Fruit fly (Drosophila melanogaster) whole organism, embryonic: ENCODE data around the gene CG32344.

Experiments used
- Ada2b ChIP-seq: fragments of 200-800 bp; sonication (Bioruptor generic); IDR thresholded peaks from 2 replicates; pipeline ENCODE4 v1.3.6; 2022; ENCODE audit warnings: missing biosample characterization, missing genetic modification characterization
- Antp ChIP-seq: fragments of 200-800 bp; sonication (Bioruptor generic); optimal IDR thresholded peaks from 3 replicates; lab custom pipeline; 2016; ENCODE audit warnings: missing biosample characterization, missing genetic modification characterization
- Asciz ChIP-seq: fragments of 200-800 bp; sonication (Bioruptor generic); optimal IDR thresholded peaks from 2 replicates; lab custom pipeline; 2017; ENCODE audit warnings: missing biosample characterization, mild to moderate bottlenecking, missing genetic modification characterization, missing genetic modification reagents
- B-H1 ChIP-seq: fragments of 200-800 bp; sonication (Bioruptor generic); IDR thresholded peaks from 3 replicates; pipeline ENCODE4 v1.3.6; 2022; ENCODE audit warnings: missing biosample characterization, missing genetic modification characterization
- B-H2 ChIP-seq: fragments of 200-800 bp; sonication (Bioruptor generic); optimal IDR thresholded peaks from 2 replicates; lab custom pipeline; 2018; ENCODE audit warnings: missing biosample characterization, mild to moderate bottlenecking, missing genetic modification characterization
- CG10462 ChIP-seq: fragments of 200-800 bp; sonication (Bioruptor generic); optimal IDR thresholded peaks from 2 replicates; lab custom pipeline; 2016; ENCODE audit warnings: missing biosample characterization, missing genetic modification characterization
- CG10654 ChIP-seq: fragments of 200-800 bp; sonication (Bioruptor generic); optimal IDR thresholded peaks from 2 replicates; lab custom pipeline; 2016; ENCODE audit warnings: missing biosample characterization, missing genetic modification characterization
- CG14014 ChIP-seq: fragments of 200-800 bp; sonication (Bioruptor generic); IDR thresholded peaks from 2 replicates; pipeline ENCODE4 v1.3.6; 2022; ENCODE audit warnings: missing biosample characterization, missing genetic modification characterization
- CG1602 ChIP-seq: fragments of 200-800 bp; sonication (Bioruptor generic); optimal IDR thresholded peaks from 3 replicates; lab custom pipeline; 2016; ENCODE audit warnings: missing biosample characterization, missing genetic modification characterization
- CG1603 ChIP-seq: fragments of 200-800 bp; sonication (Bioruptor generic); optimal IDR thresholded peaks from 2 replicates; lab custom pipeline; 2019; ENCODE audit warnings: missing biosample characterization, mild to moderate bottlenecking, missing genetic modification characterization, moderate library complexity
- CG16779 ChIP-seq: fragments of 200-800 bp; sonication (Bioruptor generic); IDR thresholded peaks from 2 replicates; pipeline ENCODE4 v1.3.6; 2022; ENCODE audit warnings: missing biosample characterization, missing genetic modification characterization
- CG16813 ChIP-seq: fragments of 200-800 bp; sonication (Bioruptor generic); IDR thresholded peaks from 3 replicates; pipeline ENCODE4 v1.3.6; 2022; ENCODE audit warnings: missing biosample characterization, missing genetic modification characterization; ENCODE audit not compliant: partially characterized antibody
- CG17186 ChIP-seq: fragments of 200-800 bp; sonication (Bioruptor generic); optimal IDR thresholded peaks from 3 replicates; lab custom pipeline; 2017; ENCODE audit warnings: missing biosample characterization, missing genetic modification reagents, missing genetic modification characterization
- CG17328 ChIP-seq: fragments of 200-800 bp; sonication (Bioruptor generic); IDR thresholded peaks from 2 replicates; pipeline ENCODE4 v1.3.6; 2022; ENCODE audit warnings: missing biosample characterization, missing genetic modification characterization
- CG17568 ChIP-seq: fragments of 200-800 bp; sonication (Bioruptor generic); optimal IDR thresholded peaks from 2 replicates; lab custom pipeline; 2018; ENCODE audit warnings: missing biosample characterization, mild to moderate bottlenecking, missing genetic modification characterization, moderate library complexity
- CG32532 ChIP-seq: fragments of 200-800 bp; sonication (Bioruptor generic); IDR thresholded peaks from 2 replicates; pipeline ENCODE4 v1.3.6; 2022; ENCODE audit warnings: missing biosample characterization, missing genetic modification characterization
- CG33213 ChIP-seq: fragments of 200-800 bp; sonication (Bioruptor generic); optimal IDR thresholded peaks from 3 replicates; lab custom pipeline; 2016; ENCODE audit warnings: missing biosample characterization, missing genetic modification characterization
- CG34376 ChIP-seq: fragments of 200-800 bp; sonication (Bioruptor generic); optimal IDR thresholded peaks from 2 replicates; lab custom pipeline; 2018; ENCODE audit warnings: missing biosample characterization, mild to moderate bottlenecking, missing genetic modification characterization
- CG42726 ChIP-seq: fragments of 200-800 bp; sonication (Bioruptor generic); IDR thresholded peaks from 2 replicates; pipeline ENCODE4 v1.3.6; 2022; ENCODE audit warnings: missing biosample characterization, missing genetic modification characterization; ENCODE audit not compliant: partially characterized antibody
- CG4707 ChIP-seq: fragments of 200-800 bp; sonication (Bioruptor generic); optimal IDR thresholded peaks from 2 replicates; lab custom pipeline; 2018; ENCODE audit warnings: missing biosample characterization, mild to moderate bottlenecking, missing genetic modification characterization, moderate library complexity
- CG5953 ChIP-seq: fragments of 200-800 bp; sonication (Bioruptor generic); IDR thresholded peaks from 2 replicates; pipeline ENCODE4 v1.3.6; 2022; ENCODE audit warnings: missing biosample characterization, missing genetic modification characterization
- CG6254 ChIP-seq: fragments of 200-800 bp; sonication (Bioruptor generic); optimal IDR thresholded peaks from 3 replicates; lab custom pipeline; 2017; ENCODE audit warnings: mild to moderate bottlenecking, missing biosample characterization, missing genetic modification reagents, missing genetic modification characterization
- CG7357 ChIP-seq: fragments of 200-800 bp; sonication (Bioruptor generic); IDR thresholded peaks from 3 replicates; pipeline ENCODE4 v1.3.6; 2022; ENCODE audit warnings: missing biosample characterization, missing genetic modification characterization
- CG8388 ChIP-seq: fragments of 200-800 bp; sonication (Bioruptor generic); optimal IDR thresholded peaks from 2 replicates; lab custom pipeline; 2019; ENCODE audit warnings: missing biosample characterization, mild to moderate bottlenecking, missing genetic modification characterization, moderate library complexity
- CG8924 ChIP-seq: fragments of 200-800 bp; optimal IDR thresholded peaks from 3 replicates; lab custom pipeline; 2019; ENCODE audit warnings: missing biosample characterization, mild to moderate bottlenecking, missing genetic modification characterization, moderate library complexity
- CTCF ChIP-seq: fragments of 200-800 bp; sonication (Bioruptor generic); optimal IDR thresholded peaks from 2 replicates; lab custom pipeline; 2017; ENCODE audit warnings: missing biosample characterization, mild to moderate bottlenecking, missing genetic modification characterization, moderate library complexity
- E2f2 ChIP-seq: fragments of 200-800 bp; sonication (Bioruptor generic); IDR thresholded peaks from 2 replicates; pipeline ENCODE4 v1.3.6; 2022; ENCODE audit warnings: missing biosample characterization, missing genetic modification characterization
- Fer3 ChIP-seq: fragments of 200-800 bp; sonication (Bioruptor generic); optimal IDR thresholded peaks from 2 replicates; lab custom pipeline; 2018; ENCODE audit warnings: missing biosample characterization, mild to moderate bottlenecking, missing genetic modification characterization, moderate library complexity
- H15 ChIP-seq: fragments of 200-800 bp; sonication (Bioruptor generic); IDR thresholded peaks from 3 replicates; pipeline ENCODE4 v1.3.6; 2022; ENCODE audit warnings: missing biosample characterization, missing genetic modification characterization
- H2.0 ChIP-seq: fragments of 200-800 bp; sonication (Bioruptor generic); IDR thresholded peaks from 2 replicates; pipeline ENCODE4 v1.3.6; 2022; ENCODE audit warnings: missing biosample characterization, missing genetic modification characterization
- HLH4C ChIP-seq: fragments of 200-800 bp; sonication (Bioruptor generic); IDR thresholded peaks from 3 replicates; pipeline ENCODE4 v1.3.6; 2022; ENCODE audit warnings: missing biosample characterization, missing genetic modification characterization; ENCODE audit not compliant: partially characterized antibody
- Mes4 ChIP-seq: fragments of 200-800 bp; sonication (Bioruptor generic); optimal IDR thresholded peaks from 2 replicates; lab custom pipeline; 2016; ENCODE audit warnings: missing biosample characterization, missing genetic modification characterization
- Side ChIP-seq: fragments of 200-800 bp; sonication (Bioruptor generic); optimal IDR thresholded peaks from 2 replicates; lab custom pipeline; 2016; ENCODE audit warnings: missing biosample characterization, missing genetic modification characterization
- Stat92E ChIP-seq, 3 experiments: fragments of >200 bp in 2 of 3; fragments of 200-800 bp in 1 of 3; sonication (Bioruptor generic) in 1 of 3; optimal IDR thresholded peaks; 2 replicates each; lab custom pipeline; 2017 to 2019; ENCODE audit warnings: missing biosample characterization in 3 of 3, missing genetic modification characterization in 3 of 3, mild to moderate bottlenecking in 1 of 3, moderate library complexity in 1 of 3
- ac ChIP-seq: fragments of 200-800 bp; sonication (Bioruptor generic); optimal IDR thresholded peaks from 3 replicates; lab custom pipeline; 2017; ENCODE audit warnings: missing biosample characterization, mild to moderate bottlenecking, missing genetic modification characterization
- ap ChIP-seq: fragments of 200-800 bp; sonication (Bioruptor generic); IDR thresholded peaks from 2 replicates; pipeline ENCODE4 v1.3.6; 2022; ENCODE audit warnings: missing biosample characterization, missing genetic modification characterization
- ash1 ChIP-seq: fragments of 200-800 bp; sonication (Bioruptor generic); optimal IDR thresholded peaks from 2 replicates; lab custom pipeline; 2018; ENCODE audit warnings: missing biosample characterization, mild to moderate bottlenecking, missing genetic modification characterization
- br ChIP-seq: fragments of >200 bp; optimal IDR thresholded peaks from 2 replicates; lab custom pipeline; 2017
- btn ChIP-seq: fragments of 200-800 bp; sonication (Bioruptor generic); optimal IDR thresholded peaks from 2 replicates; lab custom pipeline; 2016; ENCODE audit warnings: missing biosample characterization, missing genetic modification characterization
- chn ChIP-seq: fragments of 200-800 bp; sonication (Bioruptor generic); optimal IDR thresholded peaks from 2 replicates; lab custom pipeline; 2016; ENCODE audit warnings: missing biosample characterization, missing genetic modification characterization
- esg ChIP-seq: fragments of 200-800 bp; sonication (Bioruptor generic); conservative IDR thresholded peaks from 2 replicates; pipeline ENCODE4 v1.3.6; 2022; ENCODE audit warnings: missing biosample characterization, missing genetic modification characterization
- exex ChIP-seq: fragments of 200-800 bp; sonication (Bioruptor generic); optimal IDR thresholded peaks from 4 replicates; lab custom pipeline; 2018; ENCODE audit warnings: missing biosample characterization, mild to moderate bottlenecking, missing genetic modification characterization, moderate library complexity
- gcm2 ChIP-seq: fragments of 200-800 bp; sonication (Bioruptor generic); optimal IDR thresholded peaks from 2 replicates; lab custom pipeline; 2016; ENCODE audit warnings: missing biosample characterization, missing genetic modification characterization
- insv ChIP-seq, 2 experiments: fragments of 200-800 bp; sonication (Bioruptor generic); optimal IDR thresholded peaks; 3 replicates each; lab custom pipeline; 2016 to 2018; ENCODE audit warnings: missing biosample characterization in 2 of 2, missing genetic modification characterization in 2 of 2
- jing ChIP-seq: fragments of 200-800 bp; sonication (Bioruptor generic); optimal IDR thresholded peaks from 2 replicates; lab custom pipeline; 2018; ENCODE audit warnings: missing biosample characterization, mild to moderate bottlenecking, missing genetic modification characterization
- pnt ChIP-seq: fragments of 200-800 bp; sonication (Bioruptor generic); optimal IDR thresholded peaks from 3 replicates; lab custom pipeline; 2016; ENCODE audit warnings: missing biosample characterization, missing genetic modification characterization
- psq ChIP-seq: fragments of 200-800 bp; sonication (Bioruptor generic); optimal IDR thresholded peaks from 2 replicates; lab custom pipeline; 2017; ENCODE audit warnings: missing biosample characterization, missing genetic modification characterization
- sc ChIP-seq, 3 experiments: fragments of >200 bp in 2 of 3; fragments of 200-800 bp in 1 of 3; sonication (Bioruptor generic) in 1 of 3; optimal IDR thresholded peaks; 2 replicates in 2 of 3; 3 replicates in 1 of 3; lab custom pipeline; 2017; ENCODE audit warnings: mild to moderate bottlenecking in 1 of 3, missing biosample characterization in 1 of 3, missing genetic modification characterization in 1 of 3, missing genetic modification reagents in 1 of 3
- sna ChIP-seq: fragments of 200-800 bp; sonication (Bioruptor generic); IDR thresholded peaks from 2 replicates; pipeline ENCODE4 v1.3.6; 2022; ENCODE audit warnings: missing biosample characterization, missing genetic modification characterization; ENCODE audit not compliant: partially characterized antibody
- sug ChIP-seq: fragments of 200-800 bp; optimal IDR thresholded peaks from 2 replicates; lab custom pipeline; 2019; ENCODE audit warnings: missing biosample characterization, mild to moderate bottlenecking, missing genetic modification characterization, moderate library complexity
- trem ChIP-seq: fragments of 200-800 bp; optimal IDR thresholded peaks from 3 replicates; lab custom pipeline; 2019; ENCODE audit warnings: missing biosample characterization, mild to moderate bottlenecking, missing genetic modification characterization, moderate library complexity
- trh ChIP-seq: fragments of 200-800 bp; sonication (Bioruptor generic); optimal IDR thresholded peaks from 2 replicates; lab custom pipeline; 2016; ENCODE audit warnings: missing biosample characterization, missing genetic modification characterization

The CG32344 gene

dm6 chr3L:294841-295408 lies 29.6 kb downstream of the CG32344 start (continued):
- no peak for TF ChIP-seq CG42726
- TF ChIP-seq ac = peak; percentile 6
- TF ChIP-seq br (lab: Kevin White, UChicago) = no peak
- no peak for TF ChIP-seq H2.0 (GFP tag; lab: Robert Waterston, UW)
- peak; percentile 21 for TF ChIP-seq CG6254
- TF ChIP-seq CG1602 (GFP tag; lab: Kevin White, UChicago) = peak; percentile 6
- TF ChIP-seq exex (tag; lab: Kevin White, UChicago) = no peak
- TF ChIP-seq Side (GFP tag; lab: Kevin White, UChicago) = peak; percentile 20
- no peak for TF ChIP-seq CG7357 (GFP tag; lab: Robert Waterston, UW)
- no peak for TF ChIP-seq Ada2b (GFP tag; lab: Robert Waterston, UW)
- no peak for TF ChIP-seq CTCF (GFP tag; lab: Kevin White, UChicago)
- TF ChIP-seq CG8388 = peak; percentile 33
- TF ChIP-seq CG16779 = no peak
- no peak for TF ChIP-seq sug
- TF ChIP-seq CG14014 (GFP tag; lab: Robert Waterston, UW) = no peak
- TF ChIP-seq CG1603 (tag; lab: Kevin White, UChicago) = peak; percentile 49
- TF ChIP-seq sc (optimal IDR thresholded peaks at IDR 0.05; lab: Kevin White, UChicago) = no peak
- TF ChIP-seq sc (GFP tag; optimal IDR thresholded peaks at IDR 0.05; lab: Kevin White, UChicago) = peak; percentile 29
- no peak for TF ChIP-seq sna (GFP tag; lab: Robert Waterston, UW)
- TF ChIP-seq CG5953 (GFP tag; lab: Robert Waterston, UW) = no peak
- TF ChIP-seq trh (GFP tag; lab: Kevin White, UChicago) = no peak
- TF ChIP-seq CG17568 (GFP tag; lab: Kevin White, UChicago) = no peak
- no peak for TF ChIP-seq CG17186 (GFP tag; lab: Kevin White, UChicago)
- no peak for TF ChIP-seq gcm2 (GFP tag; lab: Kevin White, UChicago)
- TF ChIP-seq H15 (GFP tag; lab: Robert Waterston, UW) = no peak
- TF ChIP-seq Stat92E (GFP tag; optimal IDR thresholded peaks at IDR 0.05; lab: Kevin White, UChicago) = no peak
- no peak for TF ChIP-seq HLH4C (GFP tag; lab: Robert Waterston, UW)
- TF ChIP-seq CG10654 = no peak
- TF ChIP-seq Asciz (GFP tag; lab: Kevin White, UChicago) = peak; percentile 18
- TF ChIP-seq B-H1 = no peak
- no peak for TF ChIP-seq psq (GFP tag; lab: Kevin White, UChicago)
- no peak for TF ChIP-seq CG33213 (GFP tag; lab: Kevin White, UChicago)
- no peak for TF ChIP-seq CG4707 (GFP tag; lab: Kevin White, UChicago)
- TF ChIP-seq chn = peak; percentile 15
- no peak for TF ChIP-seq ap (GFP tag; lab: Robert Waterston, UW)
- no peak for TF ChIP-seq CG17328 (GFP tag; lab: Robert Waterston, UW)
- no peak for TF ChIP-seq B-H2 (GFP tag; lab: Kevin White, UChicago)
- no peak for TF ChIP-seq CG8924 (tag; lab: Kevin White, UChicago)
- no peak for TF ChIP-seq btn (GFP tag; lab: Kevin White, UChicago)
- TF ChIP-seq trem (tag; lab: Kevin White, UChicago) = peak; percentile 36
- no peak for TF ChIP-seq jing (GFP tag; lab: Kevin White, UChicago)
- no peak for TF ChIP-seq Antp
- TF ChIP-seq Fer3 (tag; lab: Kevin White, UChicago) = no peak
- TF ChIP-seq CG34376 (GFP tag; lab: Kevin White, UChicago) = no peak
- no peak for TF ChIP-seq E2f2 (GFP tag; lab: Robert Waterston, UW)
- no peak for TF ChIP-seq CG16813 (GFP tag; lab: Robert Waterston, UW)
- no peak for TF ChIP-seq pnt (GFP tag; lab: Kevin White, UChicago)
- no peak for TF ChIP-seq CG32532 (GFP tag; lab: Robert Waterston, UW)
- TF ChIP-seq Mes4 = no peak
- TF ChIP-seq CG10462 (GFP tag; lab: Kevin White, UChicago) = no peak
- TF ChIP-seq insv (GFP tag; optimal IDR thresholded peaks at IDR 0.05; lab: Kevin White, UChicago) = no peak
- no peak for TF ChIP-seq esg (GFP tag; lab: Robert Waterston, UW)
- no peak for TF ChIP-seq ash1 (GFP tag; lab: Kevin White, UChicago)
